Fruit fly (Drosophila melanogaster) whole organism, embryonic: ENCODE measurements around the gene CG18766.
A peak's percentile ranks its signal among the peaks of the same experiment; 100 is the strongest.

Experiments
- Bdp1 ChIP-seq: fragments of 200-800 bp; sonication (Bioruptor generic); optimal IDR thresholded peaks from 3 replicates; lab custom pipeline; 2016; ENCODE audit warnings: missing biosample characterization, missing genetic modification characterization
- Blimp-1 ChIP-seq: fragments of 200-800 bp; sonication (Bioruptor generic); optimal IDR thresholded peaks from 3 replicates; lab custom pipeline; 2018; ENCODE audit warnings: missing biosample characterization, missing genetic modification characterization, mild to moderate bottlenecking, moderate library complexity, missing genetic modification reagents
- CG10209 ChIP-seq: fragments of 200-800 bp; sonication (Bioruptor generic); optimal IDR thresholded peaks from 3 replicates; lab custom pipeline; 2017; ENCODE audit warnings: missing biosample characterization, mild to moderate bottlenecking, missing genetic modification characterization, missing genetic modification reagents
- CG16813 ChIP-seq: fragments of 200-800 bp; sonication (Bioruptor generic); IDR thresholded peaks from 3 replicates; pipeline ENCODE4 v1.3.6; 2022; ENCODE audit warnings: missing biosample characterization, missing genetic modification characterization; ENCODE audit not compliant: partially characterized antibody
- CG17385 ChIP-seq: fragments of 200-800 bp; sonication (Bioruptor generic); optimal IDR thresholded peaks from 3 replicates; lab custom pipeline; 2018; ENCODE audit warnings: missing biosample characterization, mild to moderate bottlenecking, missing genetic modification characterization
- CG1792 ChIP-seq: fragments of 200-800 bp; sonication (Bioruptor generic); optimal IDR thresholded peaks from 2 replicates; lab custom pipeline; 2016; ENCODE audit warnings: missing biosample characterization, missing genetic modification characterization
- CG18619 ChIP-seq: fragments of 200-800 bp; sonication (Bioruptor generic); optimal IDR thresholded peaks from 3 replicates; lab custom pipeline; 2017; ENCODE audit warnings: missing biosample characterization, mild to moderate bottlenecking, missing genetic modification characterization
- CG2889 ChIP-seq: fragments of 200-800 bp; sonication (Bioruptor generic); IDR thresholded peaks from 3 replicates; pipeline ENCODE4 v1.3.6; 2022; ENCODE audit warnings: missing biosample characterization, missing genetic modification characterization
- CG32767 ChIP-seq: fragments of 200-800 bp; sonication (Bioruptor generic); IDR thresholded peaks from 2 replicates; pipeline ENCODE4 v1.3.6; 2022; ENCODE audit warnings: missing biosample characterization, missing genetic modification characterization
- CG3407 ChIP-seq: fragments of 200-800 bp; sonication (Bioruptor generic); optimal IDR thresholded peaks from 2 replicates; lab custom pipeline; 2018; ENCODE audit warnings: missing biosample characterization, mild to moderate bottlenecking, missing genetic modification characterization
- CG5180 ChIP-seq: fragments of 200-800 bp; sonication (Bioruptor generic); optimal IDR thresholded peaks from 3 replicates; lab custom pipeline; 2017; ENCODE audit warnings: missing biosample characterization, missing genetic modification characterization, mild to moderate bottlenecking, moderate library complexity, missing genetic modification reagents
- CG6813 ChIP-seq: fragments of 200-800 bp; sonication (Bioruptor generic); optimal IDR thresholded peaks from 2 replicates; lab custom pipeline; 2017; ENCODE audit warnings: missing biosample characterization, missing genetic modification characterization, mild to moderate bottlenecking, moderate library complexity, missing genetic modification reagents
- Dp ChIP-seq: fragments of 200-800 bp; sonication (Bioruptor generic); optimal IDR thresholded peaks from 2 replicates; lab custom pipeline; 2018; ENCODE audit warnings: missing biosample characterization, mild to moderate bottlenecking, missing genetic modification characterization, moderate library complexity
- Dref ChIP-seq: fragments of 200-800 bp; sonication (Bioruptor generic); IDR thresholded peaks from 2 replicates; pipeline ENCODE4 v1.3.6; 2022; ENCODE audit warnings: missing biosample characterization, missing genetic modification characterization
- Drgx ChIP-seq: fragments of 200-800 bp; sonication (Bioruptor generic); IDR thresholded peaks from 2 replicates; pipeline ENCODE4 v1.3.6; 2022; ENCODE audit warnings: missing biosample characterization, missing genetic modification characterization
- HLH3B ChIP-seq: fragments of 200-800 bp; sonication (Bioruptor generic); IDR thresholded peaks from 2 replicates; pipeline ENCODE4 v1.3.6; 2022; ENCODE audit warnings: missing biosample characterization, missing genetic modification characterization
- HLH4C ChIP-seq: fragments of 200-800 bp; sonication (Bioruptor generic); IDR thresholded peaks from 3 replicates; pipeline ENCODE4 v1.3.6; 2022; ENCODE audit warnings: missing biosample characterization, missing genetic modification characterization; ENCODE audit not compliant: partially characterized antibody
- Lim3 ChIP-seq: fragments of 200-800 bp; sonication (Bioruptor generic); IDR thresholded peaks from 2 replicates; pipeline ENCODE4 v1.3.6; 2022; ENCODE audit warnings: missing biosample characterization, missing genetic modification characterization
- MESR4 ChIP-seq: fragments of 200-800 bp; sonication (Bioruptor generic); optimal IDR thresholded peaks from 2 replicates; lab custom pipeline; 2018; ENCODE audit warnings: missing biosample characterization, mild to moderate bottlenecking, missing genetic modification characterization, moderate library complexity
- Nf-YB ChIP-seq: fragments of 200-800 bp; sonication (Bioruptor generic); optimal IDR thresholded peaks from 3 replicates; lab custom pipeline; 2019; ENCODE audit warnings: missing biosample characterization, mild to moderate bottlenecking, missing genetic modification characterization, moderate library complexity
- Oaz ChIP-seq: fragments of 200-800 bp; sonication (Bioruptor generic); IDR thresholded peaks from 2 replicates; pipeline ENCODE4 v1.3.6; 2022; ENCODE audit warnings: missing biosample characterization, missing genetic modification characterization
- Oli ChIP-seq: fragments of 200-800 bp; sonication (Bioruptor generic); optimal IDR thresholded peaks from 2 replicates; lab custom pipeline; 2018; ENCODE audit warnings: missing biosample characterization, mild to moderate bottlenecking, missing genetic modification characterization, moderate library complexity
- Rfx ChIP-seq: fragments of 200-800 bp; sonication (Bioruptor generic); IDR thresholded peaks from 2 replicates; pipeline ENCODE4 v1.3.6; 2022; ENCODE audit warnings: missing biosample characterization, missing genetic modification characterization
- Six4 ChIP-seq: fragments of 200-800 bp; sonication (Bioruptor generic); optimal IDR thresholded peaks from 2 replicates; lab custom pipeline; 2016; ENCODE audit warnings: missing biosample characterization, missing genetic modification characterization
- Vsx1 ChIP-seq: fragments of 200-800 bp; sonication (Bioruptor generic); optimal IDR thresholded peaks from 2 replicates; lab custom pipeline; 2017; ENCODE audit warnings: missing biosample characterization, mild to moderate bottlenecking, missing genetic modification characterization, missing genetic modification reagents
- ac ChIP-seq: fragments of 200-800 bp; sonication (Bioruptor generic); optimal IDR thresholded peaks from 3 replicates; lab custom pipeline; 2017; ENCODE audit warnings: missing biosample characterization, mild to moderate bottlenecking, missing genetic modification characterization
- al ChIP-seq: fragments of 200-800 bp; sonication (Bioruptor generic); IDR thresholded peaks from 2 replicates; pipeline ENCODE4 v1.3.6; 2022; ENCODE audit warnings: missing biosample characterization, missing genetic modification characterization
- aop ChIP-seq: fragments of 200-800 bp; sonication (Bioruptor generic); IDR thresholded peaks from 2 replicates; pipeline ENCODE4 v1.3.6; 2022; ENCODE audit warnings: missing biosample characterization, missing genetic modification characterization
- ash1 ChIP-seq: fragments of 200-800 bp; sonication (Bioruptor generic); optimal IDR thresholded peaks from 2 replicates; lab custom pipeline; 2018; ENCODE audit warnings: missing biosample characterization, mild to moderate bottlenecking, missing genetic modification characterization
- bigmax ChIP-seq: fragments of 200-800 bp; sonication (Bioruptor generic); optimal IDR thresholded peaks from 2 replicates; lab custom pipeline; 2018; ENCODE audit warnings: missing biosample characterization, mild to moderate bottlenecking, missing genetic modification characterization
- chn ChIP-seq: fragments of 200-800 bp; sonication (Bioruptor generic); optimal IDR thresholded peaks from 2 replicates; lab custom pipeline; 2016; ENCODE audit warnings: missing biosample characterization, missing genetic modification characterization
- dysf ChIP-seq: fragments of 200-800 bp; sonication (Bioruptor generic); IDR thresholded peaks from 3 replicates; pipeline ENCODE4 v1.3.6; 2022; ENCODE audit warnings: missing biosample characterization, missing genetic modification characterization
- gcm2 ChIP-seq: fragments of 200-800 bp; sonication (Bioruptor generic); optimal IDR thresholded peaks from 2 replicates; lab custom pipeline; 2016; ENCODE audit warnings: missing biosample characterization, missing genetic modification characterization
- gro ChIP-seq: fragments of 200-800 bp; sonication (Bioruptor generic); optimal IDR thresholded peaks from 2 replicates; lab custom pipeline; 2016; ENCODE audit warnings: missing biosample characterization, missing genetic modification characterization
- insv ChIP-seq, 2 experiments: fragments of 200-800 bp; sonication (Bioruptor generic); optimal IDR thresholded peaks; 3 replicates each; lab custom pipeline; 2016 to 2018; ENCODE audit warnings: missing biosample characterization in 2 of 2, missing genetic modification characterization in 2 of 2
- kah ChIP-seq: fragments of 200-800 bp; sonication (Bioruptor generic); optimal IDR thresholded peaks from 2 replicates; lab custom pipeline; 2018; ENCODE audit warnings: missing biosample characterization, mild to moderate bottlenecking, missing genetic modification characterization
- lilli ChIP-seq: fragments of 200-800 bp; sonication (Bioruptor generic); optimal IDR thresholded peaks from 3 replicates; lab custom pipeline; 2016; ENCODE audit warnings: missing biosample characterization, missing genetic modification characterization
- org-1 ChIP-seq: fragments of 200-800 bp; sonication (Bioruptor generic); optimal IDR thresholded peaks from 2 replicates; lab custom pipeline; 2017; ENCODE audit warnings: missing biosample characterization, missing genetic modification characterization
- psq ChIP-seq: fragments of 200-800 bp; sonication (Bioruptor generic); optimal IDR thresholded peaks from 2 replicates; lab custom pipeline; 2017; ENCODE audit warnings: missing biosample characterization, missing genetic modification characterization
- ranshi ChIP-seq: fragments of 200-800 bp; sonication (Bioruptor generic); IDR thresholded peaks from 2 replicates; pipeline ENCODE4 v1.3.6; 2022; ENCODE audit warnings: missing biosample characterization, missing genetic modification characterization
- row ChIP-seq: fragments of 200-800 bp; sonication (Bioruptor generic); IDR thresholded peaks from 3 replicates; pipeline ENCODE4 v1.3.6; 2022; ENCODE audit warnings: missing biosample characterization, missing genetic modification characterization
- salm ChIP-seq: fragments of 200-800 bp; sonication (Bioruptor generic); optimal IDR thresholded peaks from 2 replicates; lab custom pipeline; 2018; ENCODE audit warnings: missing biosample characterization, mild to moderate bottlenecking, missing genetic modification characterization
- sna ChIP-seq: fragments of 200-800 bp; sonication (Bioruptor generic); IDR thresholded peaks from 2 replicates; pipeline ENCODE4 v1.3.6; 2022; ENCODE audit warnings: missing biosample characterization, missing genetic modification characterization; ENCODE audit not compliant: partially characterized antibody
- sob ChIP-seq: fragments of 200-800 bp; sonication (Bioruptor generic); IDR thresholded peaks from 2 replicates; pipeline ENCODE4 v1.3.6; 2022; ENCODE audit warnings: missing biosample characterization, missing genetic modification characterization
- stc ChIP-seq: fragments of 200-800 bp; sonication (Bioruptor generic); IDR thresholded peaks from 2 replicates; pipeline ENCODE4 v1.3.6; 2022; ENCODE audit warnings: missing biosample characterization, missing genetic modification characterization
- stwl ChIP-seq: fragments of 200-800 bp; sonication (Bioruptor generic); optimal IDR thresholded peaks from 3 replicates; lab custom pipeline; 2018; ENCODE audit warnings: missing biosample characterization, mild to moderate bottlenecking, missing genetic modification characterization, moderate library complexity
- tio ChIP-seq: fragments of 200-800 bp; sonication (Bioruptor generic); optimal IDR thresholded peaks from 2 replicates; lab custom pipeline; 2017; ENCODE audit warnings: missing biosample characterization, missing genetic modification characterization, inconsistent platforms
- unpg ChIP-seq: fragments of 200-800 bp; sonication (Bioruptor generic); optimal IDR thresholded peaks from 3 replicates; lab custom pipeline; 2018; ENCODE audit warnings: missing biosample characterization, mild to moderate bottlenecking, missing genetic modification characterization, moderate library complexity
- zfh1 ChIP-seq: fragments of 200-800 bp; sonication (Bioruptor generic); IDR thresholded peaks from 3 replicates; pipeline ENCODE4 v1.3.6; 2022; ENCODE audit warnings: missing biosample characterization, missing genetic modification characterization

The CG18766 gene

DNA sequence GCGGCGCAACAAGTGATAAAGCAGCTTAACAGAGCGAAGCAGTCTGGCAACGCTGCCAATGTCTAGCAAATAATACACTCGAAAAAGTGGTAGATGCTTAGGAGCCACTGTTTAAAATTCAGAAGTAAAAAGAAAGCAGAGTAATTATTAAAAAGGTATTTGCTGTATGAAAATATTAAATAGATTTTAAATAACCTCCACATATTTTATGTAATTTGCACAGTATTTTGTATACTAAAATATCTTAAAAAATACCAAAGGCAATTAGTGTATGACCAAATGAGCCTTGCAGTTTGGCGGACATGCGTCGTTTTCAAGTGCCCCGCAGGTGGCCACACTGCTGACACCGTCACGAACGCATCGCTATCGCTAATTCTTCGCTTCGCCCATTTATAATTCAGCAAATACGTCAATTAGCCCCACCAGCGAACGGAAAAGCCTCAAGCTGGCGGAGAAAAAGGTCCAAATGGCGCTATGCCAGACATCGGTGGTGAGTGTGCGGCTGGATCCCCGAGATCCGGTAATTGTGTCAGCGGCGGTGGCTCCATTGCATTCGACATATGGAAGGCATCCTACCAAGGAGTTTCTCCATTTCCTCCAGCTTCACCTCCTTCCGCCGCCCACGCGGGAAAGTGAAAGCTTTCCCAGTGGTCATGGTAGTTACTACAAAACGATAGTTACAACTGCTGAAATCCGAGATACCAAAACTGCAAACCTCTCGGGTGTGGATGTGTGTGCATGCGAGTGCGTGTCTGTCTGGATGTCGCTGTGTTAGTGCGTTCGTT lies 8.3 kb upstream of the CG18766 start, which contains the start of gene pll (continued):
- TF ChIP-seq CG10209 (GFP tag; lab: Kevin White, UChicago), result peak; percentile 69
- peak; percentile 39 for TF ChIP-seq CG6813 (GFP tag; lab: Kevin White, UChicago)
- peak; percentile 78 for TF ChIP-seq Blimp-1 (GFP tag; lab: Kevin White, UChicago)
- TF ChIP-seq Oaz, result peak; percentile 75
- TF ChIP-seq HLH4C, result peak; percentile 51; the same call in 1 of the 3 replicates
- no peak for TF ChIP-seq aop (GFP tag; lab: Robert Waterston, UW)
- TF ChIP-seq dysf, result peak; percentile 87
- peak; percentile 84 for TF ChIP-seq unpg
- TF ChIP-seq chn (GFP tag; lab: Kevin White, UChicago), result peak; percentile 63
- TF ChIP-seq row, result peak; percentile 89
- TF ChIP-seq CG18619 (GFP tag; lab: Kevin White, UChicago), result peak; percentile 68
- TF ChIP-seq Drgx (GFP tag; lab: Robert Waterston, UW), result peak; percentile 90
- TF ChIP-seq psq (GFP tag; lab: Kevin White, UChicago), result peak; percentile 37
- peak; percentile 83 for TF ChIP-seq al (GFP tag; lab: Robert Waterston, UW)
- no peak for TF ChIP-seq Vsx1 (GFP tag; lab: Kevin White, UChicago)
- no peak for TF ChIP-seq tio (GFP tag; lab: Kevin White, UChicago)
- TF ChIP-seq sna (GFP tag; lab: Robert Waterston, UW), result no peak
- TF ChIP-seq Lim3, result 0 out of 2 replicates have a peak, but pooled peaks have one; percentile 7
- TF ChIP-seq gro (GFP tag; lab: Kevin White, UChicago), result peak; percentile 58
- peak; percentile 89 for TF ChIP-seq HLH3B
- peak; percentile 85 for TF ChIP-seq stc
- TF ChIP-seq Nf-YB, result peak; percentile 41
- TF ChIP-seq Six4 (GFP tag; lab: Kevin White, UChicago), result peak; percentile 71
- TF ChIP-seq CG17385 (GFP tag; lab: Kevin White, UChicago), result no peak
- TF ChIP-seq ranshi (GFP tag; lab: Robert Waterston, UW), result peak; percentile 77
- TF ChIP-seq org-1, result peak; percentile 17
- peak; percentile 89 for TF ChIP-seq sob (GFP tag; lab: Robert Waterston, UW)
- TF ChIP-seq kah (GFP tag; lab: Kevin White, UChicago), result peak; percentile 93
- TF ChIP-seq MESR4 (GFP tag; lab: Kevin White, UChicago), result peak; percentile 76
- peak; percentile 40 for TF ChIP-seq salm
- peak; percentile 62 for TF ChIP-seq stwl (tag; lab: Kevin White, UChicago)
- peak; percentile 89 for TF ChIP-seq lilli (GFP tag; lab: Kevin White, UChicago)
- TF ChIP-seq ash1 (GFP tag; lab: Kevin White, UChicago), result no peak
- TF ChIP-seq Bdp1 (GFP tag; lab: Kevin White, UChicago), result peak; percentile 25
- peak; percentile 62 for TF ChIP-seq Oli
- TF ChIP-seq Dref (GFP tag; lab: Robert Waterston, UW), result peak; percentile 37; the same call in 1 of the 2 replicates
- TF ChIP-seq CG2889 (GFP tag; lab: Robert Waterston, UW), result peak; percentile 84
- TF ChIP-seq Dp, result peak; percentile 46
- TF ChIP-seq Rfx (GFP tag; lab: Robert Waterston, UW), result peak; percentile 93
- TF ChIP-seq CG16813 (GFP tag; lab: Robert Waterston, UW), result peak; percentile 29; the same call in 1 of the 3 replicates
- peak; percentile 26 for TF ChIP-seq CG1792 (GFP tag; lab: Kevin White, UChicago)
- TF ChIP-seq zfh1 (GFP tag; lab: Robert Waterston, UW), result peak; percentile 91
- peak; percentile 77 for TF ChIP-seq CG32767
- no peak for TF ChIP-seq ac (GFP tag; lab: Kevin White, UChicago)
- no peak for TF ChIP-seq bigmax
- no peak for TF ChIP-seq CG5180 (GFP tag; lab: Kevin White, UChicago)
- peak in 1 of 2 experiments; percentile 47 for TF ChIP-seq insv (GFP tag; optimal IDR thresholded peaks at IDR 0.05; lab: Kevin White, UChicago)
- TF ChIP-seq gcm2 (GFP tag; lab: Kevin White, UChicago), result peak; percentile 54
- peak; percentile 11 for TF ChIP-seq CG3407 (GFP tag; lab: Kevin White, UChicago)
